Worm (Caenorhabditis elegans): ENCODE data around the gene gid-8.

Gene gid-8

DNA sequence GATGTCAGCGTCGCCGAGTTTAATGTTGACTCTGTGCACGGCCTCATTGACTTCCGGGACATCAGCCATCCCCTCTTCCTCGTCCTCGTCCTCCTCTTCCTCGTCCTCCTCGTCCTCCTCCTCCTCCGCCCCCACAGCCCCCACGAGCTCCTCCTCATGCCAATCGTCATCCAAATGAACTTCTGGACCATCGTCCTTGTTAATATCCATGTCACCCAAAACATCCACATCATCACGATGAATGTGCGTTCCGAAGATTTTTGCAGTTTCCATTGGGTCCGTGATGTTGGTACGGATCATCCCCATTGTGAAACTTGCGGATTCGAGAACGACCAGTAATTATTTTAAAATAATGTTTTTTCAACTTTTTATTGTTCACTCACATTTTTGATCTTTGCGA lies 33.1 kb upstream of the gid-8 start:
- no peak for TF ChIP-seq mbf-1 (tag; optimal IDR thresholded peaks at IDR 0.05)
- TF ChIP-seq gmeb-1 (tag; optimal IDR thresholded peaks at IDR 0.05), result peak; percentile 54

DNA sequence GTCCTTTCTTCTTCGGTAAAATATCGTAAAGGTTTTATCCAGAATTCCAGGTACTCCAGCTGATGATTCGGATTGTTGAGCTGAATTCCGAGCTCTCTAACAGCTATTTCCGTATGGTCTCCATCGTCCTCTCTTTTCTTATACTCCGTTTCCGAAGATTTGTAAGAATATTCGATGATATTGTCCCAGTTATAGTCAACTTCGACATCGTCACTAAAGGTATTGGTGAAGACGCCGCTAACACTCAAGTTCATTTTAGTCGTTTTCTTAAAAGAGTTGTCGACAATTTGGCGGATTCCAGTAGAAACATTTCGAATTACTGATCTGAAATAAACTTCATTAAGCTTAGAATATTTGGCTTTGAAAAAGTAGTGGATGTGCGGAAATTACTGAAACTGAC lies 32.4 kb upstream of the gid-8 start:
- TF ChIP-seq aly-2 (tag; optimal IDR thresholded peaks at IDR 0.05), result no peak
- peak; percentile 13 for TF ChIP-seq gmeb-1 (tag; optimal IDR thresholded peaks at IDR 0.05)

DNA sequence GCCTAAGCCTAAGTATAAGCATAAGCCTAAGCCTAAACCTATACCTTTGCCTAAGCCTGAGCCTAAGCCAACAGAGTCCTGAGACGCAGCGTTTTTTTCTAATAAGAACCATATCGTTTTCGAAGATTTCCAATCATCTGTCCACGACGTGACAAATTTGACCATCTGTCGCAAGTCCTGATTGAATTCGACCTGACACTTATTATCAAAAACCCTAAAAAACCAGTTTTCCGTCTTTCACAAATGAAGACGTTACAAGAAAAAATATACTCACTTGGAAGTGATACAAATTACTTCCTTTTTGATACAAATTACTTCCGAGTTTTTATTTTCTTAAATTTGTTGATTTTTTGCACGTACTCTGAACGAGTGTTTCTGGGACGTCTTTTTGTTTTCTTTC lies 29.3 kb upstream of the gid-8 start:
- no peak for TF ChIP-seq ztf-11 (tag; optimal IDR thresholded peaks at IDR 0.05)
- TF ChIP-seq nhr-25 (tag; optimal IDR thresholded peaks at IDR 0.05), result peak; percentile 10

DNA sequence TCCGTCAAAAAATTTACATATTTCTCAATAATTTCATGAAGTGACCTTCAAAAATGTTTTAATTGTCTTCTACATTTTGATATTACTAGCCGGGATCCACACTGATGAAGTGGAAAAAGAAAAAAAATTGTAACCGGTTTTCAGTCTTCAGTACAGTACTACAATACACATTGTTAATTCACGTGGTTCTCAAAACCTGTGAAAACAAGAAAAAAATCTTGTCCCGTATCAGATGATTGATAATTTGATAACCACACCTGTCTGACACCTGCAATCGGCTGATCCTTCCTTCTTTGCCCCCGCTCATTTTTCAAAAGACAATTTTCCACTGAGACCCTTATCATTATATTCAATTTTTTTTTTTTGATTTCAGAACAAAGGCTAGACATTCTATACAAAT lies 28.7 kb upstream of the gid-8 start, which contains the start of gene R09B5.11:
Gene R09B5.11 (plus strand): TSS at position 374 of the 400 bp plus-strand sequence.
- TF ChIP-seq sma-9 (GFP tag; optimal IDR thresholded peaks at IDR 0.05), result peak; percentile 8
- no peak for TF ChIP-seq sma-9 (tag; optimal IDR thresholded peaks at IDR 0.05)
- TF ChIP-seq R02D3.7 (tag; optimal IDR thresholded peaks at IDR 0.05), result no peak
- TF ChIP-seq lin-39 (tag; optimal IDR thresholded peaks at IDR 0.05), result no peak
- no peak for TF ChIP-seq nhr-11 (tag; optimal IDR thresholded peaks at IDR 0.05)
- no peak for TF ChIP-seq nhr-77 (tag; optimal IDR thresholded peaks at IDR 0.05)
- peak; percentile 19 for TF ChIP-seq nhr-25 (tag; optimal IDR thresholded peaks at IDR 0.05)
- TF ChIP-seq nhr-129 (tag; optimal IDR thresholded peaks at IDR 0.05), result no peak
- peak; percentile 16 for TF ChIP-seq gmeb-1 (tag; optimal IDR thresholded peaks at IDR 0.05)
- TF ChIP-seq unc-55 (GFP tag; optimal IDR thresholded peaks at IDR 0.05), result no peak
- TF ChIP-seq sma-3 (GFP tag; optimal IDR thresholded peaks at IDR 0.05), result peak; percentile 41
- TF ChIP-seq dmd-4 (tag; optimal IDR thresholded peaks at IDR 0.05), result no peak
- TF ChIP-seq peb-1 (tag; optimal IDR thresholded peaks at IDR 0.05), result no peak

DNA sequence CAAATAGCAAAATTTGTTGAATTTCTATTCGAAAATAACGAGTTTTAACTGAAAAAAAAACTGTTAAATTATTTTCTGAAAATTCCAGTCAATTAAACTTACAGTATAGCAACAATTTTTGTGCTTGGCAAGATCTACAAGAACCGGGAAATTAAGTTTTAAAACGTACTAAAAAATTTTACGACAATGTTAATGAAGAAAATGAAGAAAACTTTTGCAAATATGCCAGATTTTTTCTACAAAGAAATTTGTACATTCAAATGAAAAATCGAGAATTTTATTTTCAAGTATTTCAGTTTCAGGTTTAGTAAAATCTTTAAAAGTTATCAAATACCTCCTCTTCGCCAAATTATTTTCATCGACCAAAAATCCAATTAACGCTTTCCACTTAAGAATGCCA lies 25.5 kb upstream of the gid-8 start, which contains the start of gene cnc-11:
Gene cnc-11 (plus strand): TSS at position 301 of the 400 bp plus-strand sequence.
- no peak for TF ChIP-seq alr-1 (tag; optimal IDR thresholded peaks at IDR 0.05)
- TF ChIP-seq nhr-23 (tag; optimal IDR thresholded peaks at IDR 0.05), result no peak
- no peak for TF ChIP-seq R02D3.7 (tag; optimal IDR thresholded peaks at IDR 0.05)
- TF ChIP-seq nhr-11 (tag; optimal IDR thresholded peaks at IDR 0.05), result no peak
- no peak for TF ChIP-seq blmp-1 (tag; optimal IDR thresholded peaks at IDR 0.05; ENCODE audit: insufficient read depth)
- no peak for TF ChIP-seq fos-1 (tag; optimal IDR thresholded peaks at IDR 0.05)
- no peak for TF ChIP-seq peb-1 (tag; optimal IDR thresholded peaks at IDR 0.05)
- no peak for TF ChIP-seq elt-3 (tag; optimal IDR thresholded peaks at IDR 0.05)
- TF ChIP-seq ceh-82 (tag; optimal IDR thresholded peaks at IDR 0.05), result no peak
- no peak for TF ChIP-seq nhr-25 (tag; optimal IDR thresholded peaks at IDR 0.05)
- no peak for TF ChIP-seq ZK546.5 (tag; optimal IDR thresholded peaks at IDR 0.05)
- TF ChIP-seq unc-55 (GFP tag; optimal IDR thresholded peaks at IDR 0.05), result no peak
- no peak for TF ChIP-seq Y55F3AM.14 (GFP tag; optimal IDR thresholded peaks at IDR 0.05)
- TF ChIP-seq egl-27 (tag; optimal IDR thresholded peaks at IDR 0.05), result no peak
- TF ChIP-seq skn-1 (tag; optimal IDR thresholded peaks at IDR 0.05), result no peak
- no peak for TF ChIP-seq nhr-21 (tag; optimal IDR thresholded peaks at IDR 0.05)
- no peak for TF ChIP-seq ztf-1 (GFP tag; conservative IDR thresholded peaks at IDR 0.05)

DNA sequence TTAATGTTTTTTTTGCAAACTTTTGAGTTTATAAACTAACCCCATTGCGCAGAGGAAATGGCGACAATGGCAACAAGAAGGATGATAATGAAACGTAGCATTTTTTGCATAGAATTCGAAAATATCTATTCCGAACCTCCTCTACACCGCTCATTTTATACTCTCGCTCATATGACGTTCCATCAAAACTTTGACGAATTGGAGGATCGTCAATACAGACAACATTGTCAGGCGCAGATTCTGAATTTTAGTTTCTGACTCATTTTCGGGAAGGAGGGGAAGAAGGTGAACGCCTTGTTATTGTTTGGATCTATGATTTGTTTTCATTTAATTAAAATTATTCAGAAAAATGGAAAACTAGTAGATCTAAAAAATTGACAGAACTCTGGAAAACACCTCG lies 23.4 kb upstream of the gid-8 start, which contains the start of gene cnc-1:
Gene cnc-1 (minus strand): TSS at position 101 of the 400 bp plus-strand sequence.
- TF ChIP-seq lin-11 (tag; optimal IDR thresholded peaks at IDR 0.05), result no peak
- TF ChIP-seq nhr-21 (tag; optimal IDR thresholded peaks at IDR 0.05), result no peak
- no peak for TF ChIP-seq nhr-12 (tag; optimal IDR thresholded peaks at IDR 0.05)
- no peak for TF ChIP-seq lsy-2 (tag; optimal IDR thresholded peaks at IDR 0.05)
- TF ChIP-seq egl-27 (tag; optimal IDR thresholded peaks at IDR 0.05), result no peak
- TF ChIP-seq ztf-4 (tag; optimal IDR thresholded peaks at IDR 0.05), result no peak
- no peak for TF ChIP-seq nhr-11 (tag; optimal IDR thresholded peaks at IDR 0.05)
- no peak for TF ChIP-seq aly-2 (tag; optimal IDR thresholded peaks at IDR 0.05)
- TF ChIP-seq fos-1 (tag; optimal IDR thresholded peaks at IDR 0.05), result no peak
- no peak for TF ChIP-seq ceh-16 (tag; optimal IDR thresholded peaks at IDR 0.05)
- TF ChIP-seq nhr-129 (tag; optimal IDR thresholded peaks at IDR 0.05), result no peak
- no peak for TF ChIP-seq ama-1 (optimal IDR thresholded peaks at IDR 0.05)
